Worm (Caenorhabditis elegans) whole organism, midembryonic: ENCODE data around the gene acbp-3.

Source experiments
- T22C8.4 ChIP-seq: fragments of 200-800 bp; sonication (Bioruptor generic); IDR thresholded peaks from 2 replicates; pipeline ENCODE4 v1.3.6; 2022; ENCODE audit warnings: missing genetic modification characterization, missing compliant biosample characterization
- cog-1 ChIP-seq: sonication (generic microtip); optimal IDR thresholded peaks from 2 replicates; lab custom pipeline; 2016; ENCODE audit warnings: missing genetic modification characterization, missing compliant biosample characterization
- flt-1 ChIP-seq: fragments of 200-800 bp; sonication (Bioruptor generic); IDR thresholded peaks from 2 replicates; pipeline ENCODE4 v1.3.6; 2022; ENCODE audit warnings: missing genetic modification characterization, missing compliant biosample characterization
- klf-2 ChIP-seq: fragments of 200-800 bp; sonication (Bioruptor generic); conservative IDR thresholded peaks from 2 replicates; pipeline ENCODE4 v1.3.6; 2022; ENCODE audit warnings: missing genetic modification reagents, missing genetic modification characterization, missing compliant biosample characterization
- med-1 ChIP-seq: sonication (generic microtip); optimal IDR thresholded peaks from 2 replicates; lab custom pipeline; 2017; ENCODE audit warnings: missing genetic modification characterization, mild to moderate bottlenecking, missing compliant biosample characterization, antibody characterized with exemption, missing genetic modification reagents; ENCODE audit not compliant: insufficient read depth
- ref-1 ChIP-seq: fragments of 200-800 bp; sonication (Bioruptor generic); conservative IDR thresholded peaks from 2 replicates; pipeline ENCODE4 v1.3.6; 2022; ENCODE audit warnings: missing genetic modification reagents, missing genetic modification characterization, missing compliant biosample characterization
- tab-1 ChIP-seq: fragments of 200-800 bp; sonication (Bioruptor generic); IDR thresholded peaks from 2 replicates; pipeline ENCODE4 v1.3.6; 2022; ENCODE audit warnings: missing genetic modification characterization, missing compliant biosample characterization
- ztf-23 ChIP-seq: fragments of 200-800 bp; sonication (Bioruptor generic); IDR thresholded peaks from 2 replicates; pipeline ENCODE4 v1.3.6; 2022; ENCODE audit warnings: missing genetic modification reagents, missing genetic modification characterization, missing compliant biosample characterization
- ztf-29 ChIP-seq: fragments of 200-800 bp; sonication (Bioruptor generic); IDR thresholded peaks from 2 replicates; pipeline ENCODE4 v1.3.6; 2022; ENCODE audit warnings: missing genetic modification reagents, missing genetic modification characterization, missing compliant biosample characterization

acbp-3 gene

DNA sequence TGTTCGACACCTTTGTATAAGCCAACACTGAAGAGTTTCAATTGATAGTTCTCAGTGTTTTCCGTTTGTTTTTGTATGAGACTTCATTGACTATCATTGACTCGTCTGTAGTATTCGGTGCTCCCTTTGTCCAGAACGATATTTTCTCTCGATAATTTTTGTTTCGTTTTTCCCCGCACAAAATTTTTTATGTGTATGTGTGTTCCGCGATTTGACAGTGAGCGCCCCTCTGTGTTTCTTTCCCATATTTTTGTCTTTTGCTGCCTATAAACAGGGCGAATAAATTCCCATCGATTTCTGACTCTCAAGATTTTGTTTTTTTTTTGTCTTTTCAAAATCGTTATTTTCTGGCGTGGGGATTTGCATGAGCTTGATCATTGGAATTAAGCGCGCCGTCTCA, 19.9 kb upstream of the acbp-3 start, which contains the start of gene T21E8.7:
TSS of gene T21E8.7 (plus strand) at position 301 of the 400 bp plus-strand sequence.
- no peak for TF ChIP-seq ztf-23 (GFP tag; lab: Robert Waterston, UW)
- TF ChIP-seq tab-1 (GFP tag; lab: Robert Waterston, UW) = no peak
- TF ChIP-seq flt-1 = no peak
- no peak for TF ChIP-seq med-1 (GFP tag; lab: Kevin White, UChicago)
- TF ChIP-seq ztf-29 (GFP tag; lab: Robert Waterston, UW) = no peak
- TF ChIP-seq klf-2 (GFP tag; lab: Robert Waterston, UW) = no peak
- no peak for TF ChIP-seq T22C8.4 (GFP tag; lab: Robert Waterston, UW)
- TF ChIP-seq cog-1 = no peak
- TF ChIP-seq ref-1 (GFP tag; lab: Robert Waterston, UW) = no peak

DNA sequence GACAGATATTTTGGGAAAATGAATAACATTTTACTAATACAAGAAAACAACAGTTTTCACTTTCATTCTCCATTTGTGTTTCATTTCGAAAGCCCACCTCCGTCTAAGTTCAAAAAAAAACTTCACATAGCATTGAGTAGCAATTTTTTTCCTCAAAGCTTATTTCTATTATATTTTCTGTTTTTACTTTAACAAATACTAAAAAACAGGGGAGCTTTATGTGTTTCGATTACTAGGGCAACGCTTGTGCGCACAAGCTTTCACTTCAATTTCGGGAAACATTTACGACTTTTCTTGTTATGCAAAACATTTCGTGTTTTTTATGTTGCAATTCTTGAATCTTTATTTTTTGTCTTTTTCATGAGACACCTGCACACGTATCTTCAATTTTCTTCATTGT, 17.2 kb upstream of the acbp-3 start, which contains the start of gene T21E8.5:
TSS of gene T21E8.5 (plus strand) at position 301 of the 400 bp plus-strand sequence.
- TF ChIP-seq med-1 (GFP tag; lab: Kevin White, UChicago) = no peak
- TF ChIP-seq klf-2 (GFP tag; lab: Robert Waterston, UW) = no peak
- TF ChIP-seq ref-1 (GFP tag; lab: Robert Waterston, UW) = no peak
- TF ChIP-seq tab-1 (GFP tag; lab: Robert Waterston, UW) = no peak
- TF ChIP-seq ztf-23 (GFP tag; lab: Robert Waterston, UW) = no peak
- TF ChIP-seq flt-1 = no peak
- TF ChIP-seq T22C8.4 (GFP tag; lab: Robert Waterston, UW) = no peak
- TF ChIP-seq ztf-29 (GFP tag; lab: Robert Waterston, UW) = no peak
- no peak for TF ChIP-seq cog-1

DNA sequence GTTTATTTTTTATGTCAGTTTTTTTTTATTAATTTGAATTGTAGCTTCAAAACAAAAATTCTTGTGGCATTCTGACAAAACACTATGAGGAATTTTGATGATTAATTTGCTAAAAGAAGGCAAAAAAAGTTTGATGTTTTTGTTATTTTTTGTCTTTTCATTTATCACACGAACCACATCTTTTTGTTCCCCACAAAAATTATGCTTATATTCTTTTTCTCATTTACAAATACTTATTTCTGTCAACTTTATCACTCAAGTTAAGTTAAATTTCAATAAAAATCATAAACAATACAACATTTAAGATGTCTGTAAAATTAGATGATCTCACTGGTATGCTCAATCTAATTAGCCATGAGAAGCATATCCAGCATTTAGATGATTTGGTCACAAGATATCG, 14.9 kb upstream of the acbp-3 start, which contains the start of gene F47B10.6:
TSS of gene F47B10.6 (plus strand) at position 301 of the 400 bp plus-strand sequence.
- TF ChIP-seq ztf-23 (GFP tag; lab: Robert Waterston, UW) (no peak), T22C8.4 (GFP tag; lab: Robert Waterston, UW) (no peak), med-1 (GFP tag; lab: Kevin White, UChicago) (no peak), tab-1 (GFP tag; lab: Robert Waterston, UW) (no peak), klf-2 (GFP tag; lab: Robert Waterston, UW) (no peak), cog-1 (no peak), ztf-29 (GFP tag; lab: Robert Waterston, UW) (no peak), flt-1 (no peak), ref-1 (GFP tag; lab: Robert Waterston, UW) (no peak)

DNA sequence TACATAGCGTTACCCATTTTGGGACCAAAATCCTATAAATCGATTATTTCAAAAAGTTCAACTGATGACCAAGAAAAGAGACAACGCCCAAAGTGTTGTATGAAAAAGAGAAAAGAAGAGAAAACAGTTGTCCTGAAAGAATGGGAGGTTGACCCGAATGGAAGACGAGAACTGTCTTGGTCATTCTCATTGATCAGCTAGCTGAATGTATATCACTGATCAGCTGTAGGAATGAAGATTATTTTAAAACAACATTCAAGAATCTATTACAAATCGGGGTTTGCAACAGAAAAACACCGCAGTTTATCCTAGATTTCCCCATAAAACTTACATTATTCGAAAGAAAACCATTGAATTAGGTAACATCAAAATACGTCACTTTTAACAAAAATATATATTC, 12.6 kb upstream of the acbp-3 start, which contains the start of gene F47B10.5:
TSS of gene F47B10.5 (minus strand) at position 101 of the 400 bp plus-strand sequence.
- TF ChIP-seq klf-2 (GFP tag; lab: Robert Waterston, UW) = no peak
- no peak for TF ChIP-seq T22C8.4 (GFP tag; lab: Robert Waterston, UW)
- no peak for TF ChIP-seq ztf-29 (GFP tag; lab: Robert Waterston, UW)
- no peak for TF ChIP-seq flt-1
- TF ChIP-seq ztf-23 (GFP tag; lab: Robert Waterston, UW) = no peak
- no peak for TF ChIP-seq med-1 (GFP tag; lab: Kevin White, UChicago)
- TF ChIP-seq ref-1 (GFP tag; lab: Robert Waterston, UW) = no peak
- TF ChIP-seq cog-1 = no peak
- no peak for TF ChIP-seq tab-1 (GFP tag; lab: Robert Waterston, UW)

DNA sequence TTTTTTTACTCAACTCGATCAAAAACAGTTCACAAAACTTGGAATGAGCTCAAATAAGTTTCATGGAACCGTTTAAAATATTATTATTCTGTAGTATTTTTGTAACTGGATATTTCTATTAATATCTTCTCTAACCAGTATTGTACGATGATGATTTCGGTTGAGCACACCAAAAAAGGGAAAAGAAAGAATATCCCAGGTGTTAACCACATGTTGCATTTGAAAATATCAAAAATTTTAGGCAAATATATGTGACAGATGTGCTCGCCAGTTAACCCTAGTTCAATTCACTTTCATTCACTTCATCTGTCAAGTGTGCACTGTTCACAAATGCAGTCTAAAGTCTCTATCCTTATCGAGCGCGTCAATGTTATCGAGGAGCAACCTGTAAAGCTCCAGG, 12.1 kb upstream of the acbp-3 start, which contains the start of gene F47B10.4:
TSS of gene F47B10.4 (plus strand) at position 301 of the 400 bp plus-strand sequence.
- TF ChIP-seq ztf-29 (GFP tag; lab: Robert Waterston, UW) (no peak), klf-2 (GFP tag; lab: Robert Waterston, UW) (no peak), ztf-23 (GFP tag; lab: Robert Waterston, UW) (no peak), cog-1 (no peak), T22C8.4 (GFP tag; lab: Robert Waterston, UW) (no peak), ref-1 (GFP tag; lab: Robert Waterston, UW) (no peak), flt-1 (no peak), tab-1 (GFP tag; lab: Robert Waterston, UW) (no peak), med-1 (GFP tag; lab: Kevin White, UChicago) (no peak)

DNA sequence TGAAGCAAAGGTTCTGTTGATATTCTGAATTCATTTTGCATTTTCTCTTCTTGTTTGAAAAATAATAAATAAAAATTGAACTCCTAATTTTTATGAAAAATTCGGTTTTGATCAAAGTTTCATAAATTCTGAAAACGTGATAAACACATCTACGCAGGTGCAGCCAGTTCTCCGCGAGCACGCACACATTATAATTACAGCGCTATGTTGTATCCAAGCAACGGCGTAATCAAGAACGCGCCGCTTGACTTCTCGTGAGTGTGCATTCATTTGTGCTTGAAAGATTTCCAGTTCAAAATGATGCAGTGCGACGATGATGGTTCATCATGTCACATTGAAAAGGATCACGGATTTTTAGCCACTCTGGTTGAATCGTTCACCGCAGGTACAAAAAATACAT, 11.2 kb upstream of the acbp-3 start, which contains the start of gene F47B10.3:
TSS of gene F47B10.3 (plus strand) at position 301 of the 400 bp plus-strand sequence.
- TF ChIP-seq flt-1 (no peak), cog-1 (no peak), ztf-23 (GFP tag; lab: Robert Waterston, UW) (no peak), ztf-29 (GFP tag; lab: Robert Waterston, UW) (no peak), T22C8.4 (GFP tag; lab: Robert Waterston, UW) (no peak), tab-1 (GFP tag; lab: Robert Waterston, UW) (no peak), ref-1 (GFP tag; lab: Robert Waterston, UW) (no peak), klf-2 (GFP tag; lab: Robert Waterston, UW) (no peak), med-1 (GFP tag; lab: Kevin White, UChicago) (no peak)

DNA sequence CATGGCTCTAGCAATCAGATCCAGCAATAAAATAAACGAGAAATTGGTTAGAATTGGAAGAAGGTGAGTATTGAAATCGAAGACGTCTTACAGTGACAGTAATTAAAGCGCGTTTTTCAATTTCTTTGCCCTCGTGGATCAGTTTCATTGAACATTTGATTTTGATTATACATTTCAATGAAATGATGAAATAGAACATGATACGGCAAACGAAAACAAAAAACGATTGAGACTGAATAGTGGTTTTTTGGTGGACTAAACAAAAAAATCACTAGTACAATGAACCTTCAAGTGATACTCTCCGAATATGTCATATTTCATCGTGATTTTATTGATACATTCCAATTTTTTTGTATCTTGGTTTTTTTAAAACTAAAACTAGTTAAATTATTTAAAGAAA, 6.6 kb upstream of the acbp-3 start, which contains the start of gene haly-1:
TSS of gene haly-1 (minus strand) at position 101 of the 400 bp plus-strand sequence.
- TF ChIP-seq cog-1 = no peak
- no peak for TF ChIP-seq med-1 (GFP tag; lab: Kevin White, UChicago)
- no peak for TF ChIP-seq ref-1 (GFP tag; lab: Robert Waterston, UW)
- no peak for TF ChIP-seq ztf-23 (GFP tag; lab: Robert Waterston, UW)
- TF ChIP-seq klf-2 (GFP tag; lab: Robert Waterston, UW) = no peak
- TF ChIP-seq ztf-29 (GFP tag; lab: Robert Waterston, UW) = no peak

DNA sequence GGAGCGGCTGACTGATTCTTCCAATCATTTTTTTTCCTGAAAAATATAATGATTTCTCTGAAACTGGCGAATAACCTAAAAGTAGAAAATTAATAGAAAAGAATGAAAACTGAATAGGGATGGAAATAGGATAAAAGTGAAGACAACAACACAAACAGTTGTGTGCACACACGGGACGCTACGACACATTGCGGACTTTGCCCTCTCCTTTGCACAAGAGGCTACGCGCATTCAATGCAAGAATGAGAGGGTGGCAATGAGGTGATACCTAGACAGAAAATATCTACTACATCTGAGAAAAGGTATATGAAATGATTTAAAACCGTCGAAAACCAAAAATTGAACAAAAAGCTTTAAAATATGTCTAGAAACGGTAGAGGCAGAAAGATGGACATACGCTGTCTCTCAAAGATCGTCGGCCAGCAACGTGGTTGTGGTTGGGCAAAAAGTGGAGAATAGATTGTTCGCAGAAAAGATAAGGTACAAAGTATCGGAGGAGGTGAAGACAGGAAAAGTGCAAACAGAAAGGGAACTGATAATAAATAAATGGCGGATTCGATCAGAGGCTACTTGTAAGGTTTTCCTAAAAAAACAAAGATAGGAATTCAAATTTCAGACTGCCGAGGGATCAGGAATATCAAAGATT, 2.9 kb upstream of the acbp-3 start, which contains the start of gene suca-1:
TSS of gene suca-1 (minus strand) at position 36 of the 646 bp plus-strand sequence.
- TF ChIP-seq tab-1 (GFP tag; lab: Robert Waterston, UW) (no peak), flt-1 (peak; percentile 59; the same call in 1 of the 2 replicates), med-1 (GFP tag; lab: Kevin White, UChicago) (no peak)

DNA sequence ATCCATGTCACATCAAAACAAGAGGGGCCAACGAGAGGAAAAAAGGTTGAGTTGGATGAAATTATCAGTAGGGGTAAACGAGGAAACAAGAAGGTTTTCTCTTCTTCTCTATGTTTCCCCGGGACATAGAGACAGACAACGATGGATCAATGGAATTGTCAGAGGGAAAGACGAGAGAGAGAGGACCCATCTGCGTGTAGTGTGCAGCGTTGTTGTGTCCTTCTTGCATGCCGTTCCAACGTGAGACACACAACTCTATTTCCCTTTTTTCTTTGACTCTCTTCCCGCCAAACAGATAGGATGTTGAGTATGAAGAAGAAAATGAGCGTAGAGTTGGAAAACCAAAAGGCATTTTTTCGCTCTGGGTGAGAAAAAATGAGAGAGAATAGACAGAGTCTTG, 2.1 kb upstream of the acbp-3 start:
- no peak for TF ChIP-seq cog-1
- no peak for TF ChIP-seq T22C8.4 (GFP tag; lab: Robert Waterston, UW)
- no peak for TF ChIP-seq tab-1 (GFP tag; lab: Robert Waterston, UW)
- TF ChIP-seq med-1 (GFP tag; lab: Kevin White, UChicago) = no peak
- TF ChIP-seq ztf-29 (GFP tag; lab: Robert Waterston, UW) = no peak
- TF ChIP-seq ref-1 (GFP tag; lab: Robert Waterston, UW) = no peak
- TF ChIP-seq flt-1 = no peak
- no peak for TF ChIP-seq ztf-23 (GFP tag; lab: Robert Waterston, UW)
- TF ChIP-seq klf-2 (GFP tag; lab: Robert Waterston, UW) = no peak
